Fruit fly (Drosophila melanogaster) whole organism, embryonic: ENCODE data around the gene Tbca.

ENCODE experiments used
- CG12071 ChIP-seq: fragments of 200-800 bp; sonication (Bioruptor generic); optimal IDR thresholded peaks from 3 replicates; lab custom pipeline; 2018; ENCODE audit warnings: missing biosample characterization, mild to moderate bottlenecking, missing genetic modification characterization
- CG13424 ChIP-seq: fragments of 200-800 bp; sonication (Bioruptor generic); optimal IDR thresholded peaks from 2 replicates; lab custom pipeline; 2019; ENCODE audit warnings: missing biosample characterization, mild to moderate bottlenecking, missing genetic modification characterization, moderate library complexity
- Hmr ChIP-seq: fragments of 200-800 bp; sonication (Bioruptor generic); optimal IDR thresholded peaks from 3 replicates; lab custom pipeline; 2017; ENCODE audit warnings: mild to moderate bottlenecking, missing biosample characterization, missing genetic modification reagents, missing genetic modification characterization
- Med ChIP-seq: fragments of 200-800 bp; sonication (Bioruptor generic); peaks from one replicate; lab custom pipeline; 2016; ENCODE audit warnings: missing biosample characterization, missing genetic modification characterization, mild to moderate bottlenecking, inconsistent platforms, moderate library complexity
- seq ChIP-seq: fragments of 200-800 bp; sonication (Bioruptor generic); IDR thresholded peaks from 2 replicates; pipeline ENCODE4 v1.3.6; 2022; ENCODE audit warnings: missing biosample characterization, missing genetic modification characterization

DNA sequence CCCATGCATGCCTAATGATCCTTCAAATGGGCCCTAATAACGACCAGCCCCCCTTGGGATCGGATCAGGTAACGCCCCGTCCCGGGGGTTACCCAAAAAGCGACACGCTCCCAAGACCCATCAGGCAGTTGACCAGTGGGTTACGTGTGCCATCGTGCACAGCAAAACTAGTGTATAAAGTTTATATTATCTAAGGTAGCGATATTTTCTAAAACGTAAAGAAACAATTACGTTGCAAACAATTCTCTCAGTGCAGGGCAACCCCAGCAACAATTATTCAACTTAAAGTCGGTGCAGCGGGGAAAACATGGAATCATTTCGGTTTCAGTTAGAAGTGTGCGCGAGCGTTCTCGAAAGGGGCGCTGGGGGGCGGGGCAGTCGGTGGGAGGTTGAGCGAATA lies 30.7 kb upstream of the Tbca start:
- TF ChIP-seq CG13424 (tag; lab: Kevin White, UChicago) = peak; percentile 6
- TF ChIP-seq Med (GFP tag; lab: Kevin White, UChicago) = no peak
- TF ChIP-seq seq (GFP tag; lab: Robert Waterston, UW) = 0 out of 2 replicates have a peak, but pooled peaks have one; percentile 24
- no peak for TF ChIP-seq Hmr (GFP tag; lab: Kevin White, UChicago)
- no peak for TF ChIP-seq CG12071 (GFP tag; lab: Kevin White, UChicago)
